Worm (Caenorhabditis elegans) whole organism, L3 larva: ENCODE measurements around the gene srlf-17.

Source experiments
- R02D3.7 ChIP-seq: fragments of 150-350 bp; optimal IDR thresholded peaks from 2 replicates; lab custom pipeline; 2014; ENCODE audit warnings: missing biosample characterization, missing genetic modification characterization
- ZK546.5 ChIP-seq: sonication (generic microtip); optimal IDR thresholded peaks from 2 replicates; lab custom pipeline; 2017; ENCODE audit warnings: missing biosample characterization, missing genetic modification characterization
- aly-2 ChIP-seq: fragments of 150-350 bp; optimal IDR thresholded peaks from 2 replicates; lab custom pipeline; 2014; ENCODE audit warnings: missing biosample characterization, missing genetic modification characterization
- ceh-28 ChIP-seq: fragments of 150-350 bp; optimal IDR thresholded peaks from 2 replicates; lab custom pipeline; 2014; ENCODE audit warnings: missing biosample characterization, missing genetic modification reagents, missing genetic modification characterization
- ceh-9 ChIP-seq: sonication (generic microtip); optimal IDR thresholded peaks from 2 replicates; lab custom pipeline; 2018; ENCODE audit warnings: missing biosample characterization, missing genetic modification characterization
- egl-27 ChIP-seq: sonication (generic microtip); optimal IDR thresholded peaks from 4 replicates; lab custom pipeline; 2017; ENCODE audit warnings: missing biosample characterization, missing genetic modification reagents, missing genetic modification characterization
- egl-5 ChIP-seq: fragments of 150-350 bp; optimal IDR thresholded peaks from 2 replicates; lab custom pipeline; 2017; ENCODE audit warnings: missing biosample characterization, missing genetic modification reagents, missing genetic modification characterization, inconsistent platforms
- elt-2 ChIP-seq: sonication (generic microtip); optimal IDR thresholded peaks from 2 replicates; lab custom pipeline; 2016; ENCODE audit warnings: missing genetic modification reagents, mild to moderate bottlenecking, missing genetic modification characterization, missing compliant biosample characterization
- elt-3 ChIP-seq, 3 experiments: fragments of 150-350 bp in 1 of 3; sonication (generic microtip) in 2 of 3; optimal IDR thresholded peaks; 2 replicates in 2 of 3; 4 replicates in 1 of 3; lab custom pipeline; 2014 to 2017; ENCODE audit warnings: missing biosample characterization in 3 of 3, missing genetic modification characterization in 3 of 3
- eor-1 ChIP-seq, 2 experiments: fragments of 150-350 bp; optimal IDR thresholded peaks; 2 replicates each; lab custom pipeline; 2014 to 2018; ENCODE audit warnings: missing biosample characterization in 2 of 2, missing genetic modification characterization in 2 of 2
- fkh-10 ChIP-seq: sonication (generic microtip); optimal IDR thresholded peaks from 2 replicates; lab custom pipeline; 2017; ENCODE audit warnings: missing biosample characterization, missing genetic modification reagents, missing genetic modification characterization
- fos-1 ChIP-seq: fragments of 150-350 bp; optimal IDR thresholded peaks from 2 replicates; lab custom pipeline; 2014; ENCODE audit warnings: missing biosample characterization, missing genetic modification characterization
- hmg-11 ChIP-seq: sonication (generic microtip); optimal IDR thresholded peaks from 2 replicates; lab custom pipeline; 2016; ENCODE audit warnings: missing genetic modification characterization, missing compliant biosample characterization
- jun-1 ChIP-seq: fragments of 150-350 bp; optimal IDR thresholded peaks from 2 replicates; lab custom pipeline; 2014; ENCODE audit warnings: missing biosample characterization, missing genetic modification reagents, missing genetic modification characterization
- lin-15B ChIP-seq: fragments of 150-350 bp; optimal IDR thresholded peaks from 2 replicates; lab custom pipeline; 2014; ENCODE audit warnings: missing biosample characterization, missing genetic modification characterization
- lin-39 ChIP-seq: fragments of 150-350 bp; optimal IDR thresholded peaks from 2 replicates; lab custom pipeline; 2018; ENCODE audit warnings: missing biosample characterization, missing genetic modification reagents, missing genetic modification characterization
- lsy-12 ChIP-seq: sonication (generic microtip); optimal IDR thresholded peaks from 2 replicates; lab custom pipeline; 2016; ENCODE audit warnings: mild to moderate bottlenecking, missing genetic modification characterization, missing compliant biosample characterization
- nfya-1 ChIP-seq: sonication (generic microtip); optimal IDR thresholded peaks from 2 replicates; lab custom pipeline; 2017; ENCODE audit warnings: missing genetic modification characterization, mild to moderate bottlenecking, missing compliant biosample characterization, antibody characterized with exemption, moderate library complexity; ENCODE audit not compliant: insufficient read depth
- nhr-11 ChIP-seq: fragments of 150-350 bp; optimal IDR thresholded peaks from 2 replicates; lab custom pipeline; 2014; ENCODE audit warnings: missing biosample characterization, missing genetic modification characterization
- nhr-12 ChIP-seq: fragments of 150-350 bp; optimal IDR thresholded peaks from 2 replicates; lab custom pipeline; 2014; ENCODE audit warnings: missing biosample characterization, missing genetic modification characterization
- nhr-23 ChIP-seq: fragments of 150-350 bp; optimal IDR thresholded peaks from 2 replicates; lab custom pipeline; 2014; ENCODE audit warnings: missing biosample characterization, missing genetic modification reagents, missing genetic modification characterization
- nhr-237 ChIP-seq: fragments of 150-350 bp; optimal IDR thresholded peaks from 2 replicates; lab custom pipeline; 2014; ENCODE audit warnings: missing biosample characterization, missing genetic modification characterization
- nhr-25 ChIP-seq: sonication (generic microtip); optimal IDR thresholded peaks from 2 replicates; lab custom pipeline; 2017; ENCODE audit warnings: missing biosample characterization, missing genetic modification characterization
- nhr-28 ChIP-seq: fragments of 150-350 bp; optimal IDR thresholded peaks from 2 replicates; lab custom pipeline; 2014; ENCODE audit warnings: missing biosample characterization, missing genetic modification characterization
- nhr-43 ChIP-seq: sonication (generic microtip); optimal IDR thresholded peaks from 2 replicates; lab custom pipeline; 2016; ENCODE audit warnings: mild to moderate bottlenecking, missing genetic modification characterization, missing compliant biosample characterization; ENCODE audit not compliant: poor library complexity, severe bottlenecking
- nhr-67 ChIP-seq: fragments of 150-350 bp; optimal IDR thresholded peaks from 2 replicates; lab custom pipeline; 2014; ENCODE audit warnings: missing biosample characterization, missing genetic modification characterization
- nhr-76 ChIP-seq: fragments of 150-350 bp; sonication (generic microtip); optimal IDR thresholded peaks from 5 replicates; lab custom pipeline; 2014; ENCODE audit warnings: missing biosample characterization, missing genetic modification characterization
- nhr-77 ChIP-seq: fragments of 150-350 bp; optimal IDR thresholded peaks from 2 replicates; lab custom pipeline; 2014; ENCODE audit warnings: missing biosample characterization, missing genetic modification characterization
- pha-4 ChIP-seq: fragments of 150-350 bp; optimal IDR thresholded peaks from 2 replicates; lab custom pipeline; 2014; ENCODE audit warnings: missing biosample characterization, missing genetic modification reagents, missing genetic modification characterization
- sea-2 ChIP-seq: fragments of 150-350 bp; sonication (generic microtip); optimal IDR thresholded peaks from 4 replicates; lab custom pipeline; 2014; ENCODE audit warnings: missing biosample characterization, missing genetic modification reagents, missing genetic modification characterization
- skn-1 ChIP-seq: fragments of 150-350 bp; optimal IDR thresholded peaks from 2 replicates; lab custom pipeline; 2014; ENCODE audit warnings: missing biosample characterization, missing genetic modification characterization
- snpc-4 ChIP-seq: fragments of 150-350 bp; optimal IDR thresholded peaks from 2 replicates; lab custom pipeline; 2014; ENCODE audit warnings: missing biosample characterization, missing genetic modification characterization
- tbx-2 ChIP-seq: sonication (generic microtip); optimal IDR thresholded peaks from 2 replicates; lab custom pipeline; 2016; ENCODE audit warnings: mild to moderate bottlenecking, missing genetic modification characterization, missing compliant biosample characterization
- unc-62 ChIP-seq: fragments of 150-350 bp; sonication (generic microtip); optimal IDR thresholded peaks from 4 replicates; lab custom pipeline; 2014; ENCODE audit warnings: missing biosample characterization, missing genetic modification reagents, missing genetic modification characterization
- zag-1 ChIP-seq: fragments of 150-350 bp; optimal IDR thresholded peaks from 2 replicates; lab custom pipeline; 2014; ENCODE audit warnings: missing biosample characterization, missing genetic modification characterization
- ztf-11 ChIP-seq: fragments of 150-350 bp; optimal IDR thresholded peaks from 2 replicates; lab custom pipeline; 2014; ENCODE audit warnings: missing biosample characterization, missing genetic modification characterization

The srlf-17 gene

DNA sequence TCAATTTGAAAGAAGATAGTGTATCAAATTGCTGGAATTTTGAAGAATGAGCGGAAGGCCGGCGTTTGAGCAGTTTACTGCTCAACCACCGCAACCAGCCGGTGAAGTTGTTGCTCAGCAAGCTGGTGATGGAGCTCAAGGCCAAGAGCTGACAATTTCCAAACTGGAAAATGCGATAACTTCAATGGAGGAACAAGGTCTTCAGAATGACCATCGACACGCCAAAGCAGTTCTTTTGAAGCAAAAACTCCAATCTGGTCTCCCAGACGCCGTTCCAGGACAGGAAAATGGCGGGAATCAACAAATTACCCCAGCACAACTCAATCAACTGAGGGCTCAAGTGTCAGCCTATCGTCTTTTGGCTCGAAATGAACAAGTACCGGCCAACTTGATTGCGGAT, 23.5 kb upstream of the srlf-17 start:
- no peak for TF ChIP-seq zag-1 (tag; lab: Kevin White, UChicago)
- TF ChIP-seq nhr-67 (tag; lab: Kevin White, UChicago): no peak
- TF ChIP-seq nhr-43 (tag; lab: Kevin White, UChicago): no peak
- no peak for TF ChIP-seq eor-1 (tag; optimal IDR thresholded peaks at IDR 0.05; lab: Kevin White, UChicago)
- no peak for TF ChIP-seq ZK546.5 (tag; lab: Kevin White, UChicago)

DNA sequence TGAATTAATAATTGTTTCAGACTA, 23.3 kb upstream of the srlf-17 start, which contains the start of gene swsn-4:
Gene swsn-4, plus strand, starts transcription at position 21 of the 24 bp plus-strand sequence.
- TF ChIP-seq unc-62 (GFP tag; lab: Kevin White, UChicago) (no peak), egl-5 (tag; lab: Kevin White, UChicago) (no peak), ceh-9 (tag; lab: Kevin White, UChicago) (no peak), nhr-28 (no peak), nhr-23 (tag; lab: Kevin White, UChicago) (no peak), fos-1 (tag; lab: Kevin White, UChicago) (no peak), sea-2 (no peak), nhr-11 (tag; lab: Kevin White, UChicago) (no peak), skn-1 (tag; lab: Kevin White, UChicago) (no peak), nhr-237 (tag; lab: Kevin White, UChicago) (no peak), egl-27 (tag; lab: Kevin White, UChicago) (no peak), lin-39 (tag; lab: Kevin White, UChicago) (no peak), nhr-12 (no peak), nhr-43 (tag; lab: Kevin White, UChicago) (no peak), nhr-76 (no peak)

- TF ChIP-seq ceh-28 (tag; lab: Kevin White, UChicago) (no peak), tbx-2 (tag; lab: Kevin White, UChicago) (no peak), jun-1 (tag; lab: Kevin White, UChicago) (no peak), nhr-28 (no peak), aly-2 (tag; lab: Kevin White, UChicago) (no peak), unc-62 (GFP tag; lab: Kevin White, UChicago) (no peak), nfya-1 (tag; lab: Kevin White, UChicago) (no peak)
Observed at ce11 chrIV:11125604-11126003, 23.1 kb upstream of the srlf-17 start.

DNA sequence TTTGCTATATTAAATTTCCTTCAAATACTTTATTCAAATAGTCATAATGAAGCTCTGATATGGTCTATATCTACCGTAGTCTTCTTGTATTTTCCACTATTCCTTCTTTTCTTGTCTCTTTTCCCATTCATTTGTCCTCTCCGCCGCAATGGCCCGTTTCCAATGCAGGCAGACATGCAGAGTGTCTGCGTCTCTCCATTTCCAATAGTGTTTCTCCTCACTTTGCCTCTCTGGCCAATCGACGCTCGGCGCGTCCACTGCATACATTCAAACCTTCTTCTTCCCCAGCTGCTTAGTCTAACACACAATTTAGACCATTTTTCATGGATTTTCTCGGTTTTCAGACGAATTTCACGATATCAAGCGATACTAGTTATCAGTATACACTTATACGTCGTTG, 22.7 kb upstream of the srlf-17 start:
- TF ChIP-seq lin-15B (tag; lab: Kevin White, UChicago) (peak; percentile 67), elt-2 (tag; lab: Kevin White, UChicago) (peak; percentile 18), nhr-77 (tag; lab: Kevin White, UChicago) (no peak), pha-4 (tag; lab: Kevin White, UChicago) (peak; percentile 38), zag-1 (tag; lab: Kevin White, UChicago) (no peak), nhr-12 (no peak), nhr-25 (peak; percentile 42), fkh-10 (GFP tag; lab: Kevin White, UChicago) (no peak), nhr-23 (tag; lab: Kevin White, UChicago) (peak; percentile 55), lin-39 (tag; lab: Kevin White, UChicago) (peak; percentile 50), lsy-12 (peak; percentile 27), nhr-11 (tag; lab: Kevin White, UChicago) (no peak), hmg-11 (tag; lab: Kevin White, UChicago) (peak; percentile 64), snpc-4 (tag; lab: Kevin White, UChicago) (no peak), nfya-1 (tag; lab: Kevin White, UChicago) (peak; percentile 100)

DNA sequence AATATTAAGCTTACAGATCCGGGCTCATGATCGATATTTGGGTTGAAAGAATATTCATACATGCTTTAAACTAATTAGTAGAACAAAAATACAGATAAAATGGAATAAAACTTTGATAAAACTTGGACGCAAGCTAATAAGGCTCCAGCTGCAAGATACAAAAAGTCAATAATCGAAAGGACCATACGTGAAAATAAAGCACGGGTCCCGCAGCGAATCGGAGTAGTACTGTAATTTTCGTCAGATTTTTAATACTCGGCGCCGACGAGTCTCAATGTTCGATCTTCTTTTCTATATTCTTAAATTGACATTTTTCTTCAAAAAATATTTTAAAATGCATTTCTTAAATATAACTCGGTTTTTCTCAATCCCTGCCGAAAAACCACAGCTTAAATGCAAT, 22.2 kb upstream of the srlf-17 start, which contains the start of gene spo-11:
Gene spo-11, minus strand, starts transcription at position 189 of the 400 bp plus-strand sequence.
- no peak for TF ChIP-seq ceh-9 (tag; lab: Kevin White, UChicago)
- TF ChIP-seq elt-3 (tag; optimal IDR thresholded peaks at IDR 0.05; lab: Kevin White, UChicago): no peak
- no peak for TF ChIP-seq nhr-76
- TF ChIP-seq ztf-11: no peak
- no peak for TF ChIP-seq fkh-10 (GFP tag; lab: Kevin White, UChicago)
- no peak for TF ChIP-seq R02D3.7 (tag; lab: Kevin White, UChicago)
- no peak for TF ChIP-seq nhr-12
- TF ChIP-seq ZK546.5 (tag; lab: Kevin White, UChicago): no peak
- TF ChIP-seq nfya-1 (tag; lab: Kevin White, UChicago): no peak
